Fruit fly (Drosophila melanogaster) whole organism, prepupa: ENCODE results near the gene Fad2.
A peak's percentile ranks its signal among the peaks of the same experiment; 100 is the strongest.

Experiments used
- Blimp-1 ChIP-seq: fragments of 200-800 bp; sonication (Bioruptor generic); optimal IDR thresholded peaks from 3 replicates; lab custom pipeline; 2017; ENCODE audit warnings: missing biosample characterization, missing genetic modification characterization, mild to moderate bottlenecking, moderate library complexity, missing genetic modification reagents
- CG10631 ChIP-seq: fragments of 200-800 bp; sonication (Bioruptor generic); optimal IDR thresholded peaks from 2 replicates; lab custom pipeline; 2016; ENCODE audit warnings: missing biosample characterization, missing genetic modification characterization
- CG10669 ChIP-seq: fragments of 200-800 bp; sonication (Bioruptor generic); optimal IDR thresholded peaks from 3 replicates; lab custom pipeline; 2018; ENCODE audit warnings: missing biosample characterization, mild to moderate bottlenecking, missing genetic modification characterization, moderate library complexity
- CG11294 ChIP-seq: fragments of 200-800 bp; sonication (Bioruptor generic); IDR thresholded peaks from 2 replicates; pipeline ENCODE4 v1.3.6; 2022; ENCODE audit warnings: missing biosample characterization, missing genetic modification characterization
- CG11762 ChIP-seq: fragments of 200-800 bp; sonication (Bioruptor generic); optimal IDR thresholded peaks from 3 replicates; lab custom pipeline; 2016; ENCODE audit warnings: missing biosample characterization, missing genetic modification characterization; ENCODE audit not compliant: insufficient read depth
- CG11902 ChIP-seq: fragments of 200-800 bp; sonication (Bioruptor generic); optimal IDR thresholded peaks from 3 replicates; lab custom pipeline; 2016; ENCODE audit warnings: missing biosample characterization, missing genetic modification characterization
- CG15336 ChIP-seq: fragments of 200-800 bp; sonication (Bioruptor generic); IDR thresholded peaks from 2 replicates; pipeline ENCODE4 v1.3.6; 2022; ENCODE audit warnings: missing biosample characterization, missing genetic modification characterization
- CG1621 ChIP-seq: fragments of 200-800 bp; sonication (Bioruptor generic); optimal IDR thresholded peaks from 3 replicates; lab custom pipeline; 2018; ENCODE audit warnings: missing biosample characterization, mild to moderate bottlenecking, missing genetic modification characterization
- CG16779 ChIP-seq: fragments of 200-800 bp; sonication (Bioruptor generic); optimal IDR thresholded peaks from 3 replicates; lab custom pipeline; 2017; ENCODE audit warnings: missing biosample characterization, mild to moderate bottlenecking, missing genetic modification characterization
- CG3032 ChIP-seq: fragments of 200-800 bp; optimal IDR thresholded peaks from 2 replicates; lab custom pipeline; 2019; ENCODE audit warnings: missing biosample characterization, mild to moderate bottlenecking, missing genetic modification characterization, moderate library complexity
- CG31627 ChIP-seq: fragments of 200-800 bp; sonication (Bioruptor generic); optimal IDR thresholded peaks from 3 replicates; lab custom pipeline; 2016; ENCODE audit warnings: missing biosample characterization, missing genetic modification characterization
- CG34406 ChIP-seq: fragments of 200-800 bp; sonication (Bioruptor generic); optimal IDR thresholded peaks from 3 replicates; lab custom pipeline; 2016; ENCODE audit warnings: missing biosample characterization, missing genetic modification characterization
- CG3919 ChIP-seq: fragments of 200-800 bp; sonication (Bioruptor generic); optimal IDR thresholded peaks from 3 replicates; lab custom pipeline; 2016; ENCODE audit warnings: missing biosample characterization, missing genetic modification characterization
- CG4318 ChIP-seq: fragments of 200-800 bp; sonication (Bioruptor generic); optimal IDR thresholded peaks from 3 replicates; lab custom pipeline; 2017; ENCODE audit warnings: missing biosample characterization, mild to moderate bottlenecking, missing genetic modification characterization
- CG6276 ChIP-seq: fragments of 200-800 bp; sonication (Bioruptor generic); optimal IDR thresholded peaks from 2 replicates; lab custom pipeline; 2017; ENCODE audit warnings: missing biosample characterization, mild to moderate bottlenecking, missing genetic modification characterization
- CG6792 ChIP-seq: fragments of 200-800 bp; sonication (Bioruptor generic); optimal IDR thresholded peaks from 3 replicates; lab custom pipeline; 2016; ENCODE audit warnings: missing biosample characterization, missing genetic modification characterization
- CG6854 ChIP-seq: fragments of 200-800 bp; sonication (Bioruptor generic); optimal IDR thresholded peaks from 2 replicates; lab custom pipeline; 2017; ENCODE audit warnings: missing biosample characterization, mild to moderate bottlenecking, missing genetic modification characterization
- CG7368 ChIP-seq: fragments of 200-800 bp; sonication (Bioruptor generic); optimal IDR thresholded peaks from 3 replicates; lab custom pipeline; 2016; ENCODE audit warnings: missing biosample characterization, missing genetic modification characterization
- CG8119 ChIP-seq: fragments of 200-800 bp; sonication (Bioruptor generic); IDR thresholded peaks from 3 replicates; pipeline ENCODE4 v1.3.6; 2022; ENCODE audit warnings: missing biosample characterization, missing genetic modification characterization
- CG8319 ChIP-seq: fragments of 200-800 bp; sonication (Bioruptor generic); optimal IDR thresholded peaks from 3 replicates; lab custom pipeline; 2016; ENCODE audit warnings: missing biosample characterization, missing genetic modification characterization
- CG8632 ChIP-seq: fragments of 200-800 bp; sonication (Bioruptor generic); optimal IDR thresholded peaks from 3 replicates; lab custom pipeline; 2016; ENCODE audit warnings: missing biosample characterization, missing genetic modification characterization
- CG9139 ChIP-seq: fragments of 200-800 bp; sonication (Bioruptor generic); optimal IDR thresholded peaks from 3 replicates; lab custom pipeline; 2017; ENCODE audit warnings: missing biosample characterization, mild to moderate bottlenecking, missing genetic modification characterization
- Eip78C ChIP-seq: fragments of 200-800 bp; sonication (Bioruptor generic); peaks from one replicate; lab custom pipeline; 2016; ENCODE audit warnings: missing biosample characterization, missing genetic modification characterization
- Eip93F ChIP-seq: fragments of 200-800 bp; sonication (Bioruptor generic); optimal IDR thresholded peaks from 2 replicates; lab custom pipeline; 2016; ENCODE audit warnings: missing biosample characterization, mild to moderate bottlenecking, missing genetic modification characterization
- Ets96B ChIP-seq: fragments of 200-800 bp; optimal IDR thresholded peaks from 2 replicates; lab custom pipeline; 2019; ENCODE audit warnings: missing biosample characterization, mild to moderate bottlenecking, missing genetic modification characterization, moderate library complexity
- Gug ChIP-seq: fragments of 200-800 bp; sonication (Bioruptor generic); IDR thresholded peaks from 2 replicates; pipeline ENCODE4 v1.3.6; 2022; ENCODE audit warnings: missing biosample characterization, missing genetic modification characterization
- Hr38 ChIP-seq: sonication (Bioruptor generic); optimal IDR thresholded peaks from 2 replicates; lab custom pipeline; 2016; ENCODE audit warnings: missing biosample characterization, missing genetic modification characterization
- Hr39 ChIP-seq: fragments of 200-800 bp; sonication (Bioruptor generic); optimal IDR thresholded peaks from 2 replicates; lab custom pipeline; 2016; ENCODE audit warnings: missing biosample characterization, missing genetic modification characterization
- Lpt ChIP-seq: fragments of 200-800 bp; sonication (Bioruptor generic); optimal IDR thresholded peaks from 3 replicates; lab custom pipeline; 2016; ENCODE audit warnings: missing biosample characterization, missing genetic modification characterization
- Met ChIP-seq: fragments of 200-800 bp; sonication (Bioruptor generic); optimal IDR thresholded peaks from 3 replicates; lab custom pipeline; 2016; ENCODE audit warnings: missing biosample characterization, missing genetic modification characterization
- OdsH ChIP-seq: fragments of 200-800 bp; sonication (Bioruptor generic); optimal IDR thresholded peaks from 3 replicates; lab custom pipeline; 2016; ENCODE audit warnings: missing biosample characterization, missing genetic modification characterization
- Smox ChIP-seq: fragments of 200-800 bp; sonication (Bioruptor generic); optimal IDR thresholded peaks from 3 replicates; lab custom pipeline; 2016; ENCODE audit warnings: missing biosample characterization, missing genetic modification characterization
- Sox102F ChIP-seq: fragments of 200-800 bp; sonication (Bioruptor generic); optimal IDR thresholded peaks from 2 replicates; lab custom pipeline; 2016; ENCODE audit warnings: missing biosample characterization, mild to moderate bottlenecking, missing genetic modification characterization
- Sox14 ChIP-seq: fragments of 200-800 bp; sonication (Bioruptor generic); optimal IDR thresholded peaks from 3 replicates; lab custom pipeline; 2016; ENCODE audit warnings: missing biosample characterization, missing genetic modification characterization
- achi ChIP-seq: fragments of 200-800 bp; sonication (Bioruptor generic); optimal IDR thresholded peaks from 3 replicates; lab custom pipeline; 2016; ENCODE audit warnings: missing biosample characterization, missing genetic modification characterization
- acj6 ChIP-seq: fragments of 200-800 bp; sonication (Bioruptor generic); optimal IDR thresholded peaks from 3 replicates; lab custom pipeline; 2016; ENCODE audit warnings: missing biosample characterization, missing genetic modification characterization
- cyc ChIP-seq: fragments of 200-800 bp; sonication (Bioruptor generic); optimal IDR thresholded peaks from 3 replicates; lab custom pipeline; 2016; ENCODE audit warnings: missing biosample characterization, missing genetic modification characterization
- dac ChIP-seq: fragments of 200-800 bp; sonication (Bioruptor generic); optimal IDR thresholded peaks from 2 replicates; lab custom pipeline; 2017; ENCODE audit warnings: missing biosample characterization, mild to moderate bottlenecking, missing genetic modification characterization
- eg ChIP-seq: fragments of 200-800 bp; sonication (Bioruptor generic); IDR thresholded peaks from 3 replicates; pipeline ENCODE4 v1.3.6; 2022; ENCODE audit warnings: missing biosample characterization, missing genetic modification characterization
- fd59A ChIP-seq: fragments of 200-800 bp; sonication (Bioruptor generic); optimal IDR thresholded peaks from 2 replicates; lab custom pipeline; 2017; ENCODE audit warnings: missing biosample characterization, mild to moderate bottlenecking, missing genetic modification characterization, missing genetic modification reagents
- fd85E ChIP-seq: fragments of 200-800 bp; sonication (Bioruptor generic); optimal IDR thresholded peaks from 3 replicates; lab custom pipeline; 2016; ENCODE audit warnings: missing biosample characterization, missing genetic modification characterization
- fkh ChIP-seq: fragments of 200-800 bp; sonication (Bioruptor generic); optimal IDR thresholded peaks from 3 replicates; lab custom pipeline; 2017; ENCODE audit warnings: missing biosample characterization, mild to moderate bottlenecking, missing genetic modification characterization, moderate library complexity
- lz ChIP-seq: fragments of 200-800 bp; sonication (Bioruptor generic); optimal IDR thresholded peaks from 3 replicates; lab custom pipeline; 2016; ENCODE audit warnings: missing biosample characterization, missing genetic modification characterization
- net ChIP-seq: fragments of 200-800 bp; sonication (Bioruptor generic); optimal IDR thresholded peaks from 3 replicates; lab custom pipeline; 2016; ENCODE audit warnings: missing biosample characterization, missing genetic modification characterization
- salr ChIP-seq, 2 experiments: fragments of 200-800 bp; sonication (Bioruptor generic); optimal IDR thresholded peaks; 3 replicates each; lab custom pipeline; 2016 to 2018; ENCODE audit warnings: missing biosample characterization in 2 of 2, missing genetic modification characterization in 2 of 2, mild to moderate bottlenecking in 1 of 2
- svp ChIP-seq: fragments of 200-800 bp; sonication (Bioruptor generic); peaks from one replicate; lab custom pipeline; 2016; ENCODE audit warnings: missing biosample characterization, missing genetic modification characterization
- topi ChIP-seq: fragments of 200-800 bp; sonication (Bioruptor generic); optimal IDR thresholded peaks from 3 replicates; lab custom pipeline; 2016; ENCODE audit warnings: missing biosample characterization, missing genetic modification characterization
- vri ChIP-seq: fragments of 200-800 bp; sonication (Bioruptor generic); optimal IDR thresholded peaks from 3 replicates; lab custom pipeline; 2016; ENCODE audit warnings: missing biosample characterization, mild to moderate bottlenecking, missing genetic modification characterization

The Fad2 gene

dm6 chr3L:11031784-11032183, 8.4 kb downstream of the Fad2 start (continued):
- TF ChIP-seq CG6276 (GFP tag; lab: Kevin White, UChicago) (peak; percentile 59), CG3919 (GFP tag; lab: Kevin White, UChicago) (peak; percentile 47), CG8319 (GFP tag; lab: Kevin White, UChicago) (no peak), CG8632 (GFP tag; lab: Kevin White, UChicago) (peak; percentile 45), salr (GFP tag; optimal IDR thresholded peaks at IDR 0.05; lab: Kevin White, UChicago) (peak in 1 of 2 experiments; percentile 39), Met (no peak), CG15336 (peak; percentile 79), CG11294 (GFP tag; lab: Robert Waterston, UW) (no peak), cyc (GFP tag; lab: Kevin White, UChicago) (no peak), lz (no peak), OdsH (GFP tag; lab: Kevin White, UChicago) (peak; percentile 35), dac (peak; percentile 21), eg (GFP tag; lab: Robert Waterston, UW) (peak; percentile 67), svp (GFP tag; lab: Kevin White, UChicago) (peak; percentile 65), Hr38 (GFP tag; lab: Kevin White, UChicago) (no peak), CG11762 (GFP tag; lab: Kevin White, UChicago) (no peak), achi (GFP tag; lab: Kevin White, UChicago) (peak; percentile 44)

- TF ChIP-seq Sox14 (GFP tag; lab: Kevin White, UChicago) = peak; percentile 69
- peak; percentile 82 for TF ChIP-seq Met
- peak; percentile 74 for TF ChIP-seq acj6 (GFP tag; lab: Kevin White, UChicago)
- TF ChIP-seq CG4318 (GFP tag; lab: Kevin White, UChicago) = peak; percentile 40
- TF ChIP-seq CG3919 (GFP tag; lab: Kevin White, UChicago) = peak; percentile 71
- TF ChIP-seq CG8119 (GFP tag; lab: Robert Waterston, UW) = peak; percentile 88
- no peak for TF ChIP-seq fkh
- TF ChIP-seq Lpt (GFP tag; lab: Kevin White, UChicago) = peak; percentile 71
- TF ChIP-seq achi (GFP tag; lab: Kevin White, UChicago) = peak; percentile 76
- peak; percentile 61 for TF ChIP-seq vri
- peak; percentile 64 for TF ChIP-seq fd59A (GFP tag; lab: Kevin White, UChicago)
- TF ChIP-seq Blimp-1 (GFP tag; lab: Kevin White, UChicago) = peak; percentile 70
- peak; percentile 96 for TF ChIP-seq Eip78C
- no peak for TF ChIP-seq fd85E (GFP tag; lab: Kevin White, UChicago)
- TF ChIP-seq Sox102F (GFP tag; lab: Kevin White, UChicago) = peak; percentile 56
- TF ChIP-seq Eip93F = no peak
- peak; percentile 86 for TF ChIP-seq CG15336
- TF ChIP-seq Smox = peak; percentile 68
- peak; percentile 59 for TF ChIP-seq CG8632 (GFP tag; lab: Kevin White, UChicago)
- TF ChIP-seq salr (GFP tag; optimal IDR thresholded peaks at IDR 0.05; lab: Kevin White, UChicago) = peak; percentile 33 to 46
- peak; percentile 64 for TF ChIP-seq net
- peak; percentile 59 for TF ChIP-seq CG6792 (GFP tag; lab: Kevin White, UChicago)
- peak; percentile 59 for TF ChIP-seq CG9139 (GFP tag; lab: Kevin White, UChicago)
- peak; percentile 68 for TF ChIP-seq lz
- TF ChIP-seq CG16779 = peak; percentile 50
- TF ChIP-seq CG6276 (GFP tag; lab: Kevin White, UChicago) = peak; percentile 76
- TF ChIP-seq CG1621 = peak; percentile 74
- TF ChIP-seq topi (GFP tag; lab: Kevin White, UChicago) = peak; percentile 76
- peak; percentile 60 for TF ChIP-seq CG31627 (GFP tag; lab: Kevin White, UChicago)
- TF ChIP-seq dac = peak; percentile 61
- TF ChIP-seq Hr39 (GFP tag; lab: Kevin White, UChicago) = peak; percentile 65
- peak; percentile 80 for TF ChIP-seq CG10631 (GFP tag; lab: Kevin White, UChicago)
- peak; percentile 34 for TF ChIP-seq CG11902 (GFP tag; lab: Kevin White, UChicago)
- peak; percentile 85 for TF ChIP-seq Ets96B
- peak; percentile 32 for TF ChIP-seq CG7368 (GFP tag; lab: Kevin White, UChicago)
- peak; percentile 79 for TF ChIP-seq CG3032 (tag; lab: Kevin White, UChicago)
- TF ChIP-seq CG10669 (GFP tag; lab: Kevin White, UChicago) = peak; percentile 74
- TF ChIP-seq Gug (GFP tag; lab: Robert Waterston, UW) = peak; percentile 78
- peak; percentile 31 for TF ChIP-seq CG8319 (GFP tag; lab: Kevin White, UChicago)
- peak; percentile 60 for TF ChIP-seq CG34406
- TF ChIP-seq CG6854 = peak; percentile 26
Observed at dm6 chr3L:11033327-11033975, 10.1 kb downstream of the Fad2 start.
